Worm (Caenorhabditis elegans) whole organism, L1 larva: ENCODE measurements around the gene dhs-18.

ENCODE experiments used
- C04F5.9 ChIP-seq: sonication (generic microtip); optimal IDR thresholded peaks from 2 replicates; lab custom pipeline; 2016; ENCODE audit warnings: missing genetic modification characterization, missing compliant biosample characterization
- F16B12.6 ChIP-seq: fragments of 150-350 bp; optimal IDR thresholded peaks from 2 replicates; lab custom pipeline; 2014; ENCODE audit warnings: missing biosample characterization, missing genetic modification characterization
- Y116A8C.19 ChIP-seq: sonication (generic microtip); optimal IDR thresholded peaks from 2 replicates; lab custom pipeline; 2016; ENCODE audit warnings: missing compliant biosample characterization, missing genetic modification characterization, borderline replicate concordance
- aly-2 ChIP-seq: fragments of 150-350 bp; optimal IDR thresholded peaks from 2 replicates; lab custom pipeline; 2014; ENCODE audit warnings: missing biosample characterization, missing genetic modification characterization
- ama-1 ChIP-seq: fragments of 150-350 bp; optimal IDR thresholded peaks from 2 replicates; lab custom pipeline; 2014
- blmp-1 ChIP-seq: fragments of 150-350 bp; optimal IDR thresholded peaks from 2 replicates; lab custom pipeline; 2014; ENCODE audit warnings: missing biosample characterization, missing genetic modification characterization
- ceh-63 ChIP-seq: fragments of 200-800 bp; sonication (Bioruptor generic); optimal IDR thresholded peaks from 2 replicates; lab custom pipeline; 2018; ENCODE audit warnings: mild to moderate bottlenecking, missing genetic modification characterization, missing compliant biosample characterization
- ceh-82 ChIP-seq, 3 experiments: fragments of 150-350 bp in 1 of 3; sonication (generic microtip) in 2 of 3; optimal IDR thresholded peaks; 2 replicates each; lab custom pipeline; 2014 to 2017; ENCODE audit warnings: missing biosample characterization in 3 of 3, missing genetic modification characterization in 3 of 3
- ceh-88 ChIP-seq: fragments of 200-800 bp; sonication (Bioruptor generic); IDR thresholded peaks from 2 replicates; pipeline ENCODE4 v1.3.6; 2022; ENCODE audit warnings: missing genetic modification characterization, missing compliant biosample characterization
- dpl-1 ChIP-seq, 3 experiments: fragments of 150-350 bp in 2 of 3; sonication (generic microtip) in 1 of 3; optimal IDR thresholded peaks; 2 replicates each; lab custom pipeline; 2014 to 2017; ENCODE audit warnings: missing biosample characterization in 3 of 3, missing genetic modification characterization in 3 of 3, missing genetic modification reagents in 3 of 3
- efl-3 ChIP-seq: fragments of 200-800 bp; sonication (Bioruptor generic); optimal IDR thresholded peaks from 2 replicates; lab custom pipeline; 2018; ENCODE audit warnings: mild to moderate bottlenecking, missing genetic modification characterization, missing compliant biosample characterization
- elt-2 ChIP-seq: sonication (generic microtip); optimal IDR thresholded peaks from 2 replicates; lab custom pipeline; 2016; ENCODE audit warnings: missing genetic modification characterization, mild to moderate bottlenecking, inconsistent platforms, missing compliant biosample characterization, missing genetic modification reagents
- ets-5 ChIP-seq: fragments of 200-800 bp; sonication (Bioruptor generic); IDR thresholded peaks from 2 replicates; pipeline ENCODE4 v1.3.6; 2022; ENCODE audit warnings: missing genetic modification characterization, missing compliant biosample characterization
- fkh-10 ChIP-seq: sonication (generic microtip); optimal IDR thresholded peaks from 2 replicates; lab custom pipeline; 2017; ENCODE audit warnings: missing biosample characterization, missing genetic modification reagents, missing genetic modification characterization
- fkh-8 ChIP-seq: sonication (generic microtip); optimal IDR thresholded peaks from 2 replicates; lab custom pipeline; 2016; ENCODE audit warnings: mild to moderate bottlenecking, missing genetic modification characterization, missing compliant biosample characterization
- hlh-17 ChIP-seq: fragments of 200-800 bp; sonication (Bioruptor generic); optimal IDR thresholded peaks from 2 replicates; lab custom pipeline; 2018; ENCODE audit warnings: missing genetic modification characterization, mild to moderate bottlenecking, missing compliant biosample characterization, moderate library complexity, borderline replicate concordance
- hlh-4 ChIP-seq: sonication (generic microtip); optimal IDR thresholded peaks from 2 replicates; lab custom pipeline; 2016; ENCODE audit warnings: mild to moderate bottlenecking, missing genetic modification characterization, missing compliant biosample characterization
- hpl-2 ChIP-seq: fragments of 150-350 bp; optimal IDR thresholded peaks from 2 replicates; lab custom pipeline; 2014; ENCODE audit warnings: missing biosample characterization, missing genetic modification reagents, missing genetic modification characterization
- isw-1 ChIP-seq: fragments of 200-800 bp; sonication (Bioruptor generic); IDR thresholded peaks from 2 replicates; pipeline ENCODE4 v1.3.6; 2022; ENCODE audit warnings: missing genetic modification characterization, missing compliant biosample characterization
- lin-35 ChIP-seq, 2 experiments: fragments of 150-350 bp; optimal IDR thresholded peaks; 2 replicates each; lab custom pipeline; 2014; ENCODE audit warnings: missing biosample characterization in 2 of 2, missing genetic modification characterization in 2 of 2, missing genetic modification reagents in 2 of 2
- lir-3 ChIP-seq: sonication (generic microtip); optimal IDR thresholded peaks from 2 replicates; lab custom pipeline; 2016; ENCODE audit warnings: mild to moderate bottlenecking, missing genetic modification characterization, moderate library complexity, missing compliant biosample characterization; ENCODE audit not compliant: poor library complexity
- lsy-2 ChIP-seq, 2 experiments: fragments of 150-350 bp; optimal IDR thresholded peaks; 2 replicates each; lab custom pipeline; 2014; ENCODE audit warnings: missing biosample characterization in 2 of 2, missing genetic modification characterization in 2 of 2
- mdl-1 ChIP-seq, 2 experiments: fragments of 150-350 bp; optimal IDR thresholded peaks; 2 replicates each; lab custom pipeline; 2014 to 2017; ENCODE audit warnings: missing biosample characterization in 2 of 2, missing genetic modification characterization in 2 of 2, inconsistent platforms in 1 of 2
- mef-2 ChIP-seq: fragments of 150-350 bp; optimal IDR thresholded peaks from 2 replicates; lab custom pipeline; 2014; ENCODE audit warnings: missing biosample characterization, missing genetic modification characterization
- mep-1 ChIP-seq: fragments of 150-350 bp; optimal IDR thresholded peaks from 2 replicates; lab custom pipeline; 2014; ENCODE audit warnings: missing biosample characterization, missing genetic modification characterization
- nhr-11 ChIP-seq: fragments of 150-350 bp; optimal IDR thresholded peaks from 2 replicates; lab custom pipeline; 2014; ENCODE audit warnings: missing biosample characterization, missing genetic modification characterization
- nhr-19 ChIP-seq: fragments of 200-800 bp; sonication (Bioruptor generic); conservative IDR thresholded peaks from 2 replicates; pipeline ENCODE4 v1.3.6; 2022; ENCODE audit warnings: missing genetic modification characterization, missing compliant biosample characterization
- nhr-71 ChIP-seq: sonication (generic microtip); optimal IDR thresholded peaks from 2 replicates; lab custom pipeline; 2016; ENCODE audit warnings: mild to moderate bottlenecking, missing genetic modification characterization, moderate library complexity, missing compliant biosample characterization
- nhr-76 ChIP-seq: sonication (generic microtip); optimal IDR thresholded peaks from 2 replicates; lab custom pipeline; 2017; ENCODE audit warnings: missing biosample characterization, missing genetic modification characterization
- nhr-84 ChIP-seq: sonication (generic microtip); optimal IDR thresholded peaks from 2 replicates; lab custom pipeline; 2017; ENCODE audit warnings: missing biosample characterization, missing genetic modification characterization
- nhr-85 ChIP-seq: sonication (generic microtip); peaks from one replicate; lab custom pipeline; 2016; ENCODE audit warnings: missing genetic modification characterization, inconsistent platforms, missing compliant biosample characterization
- nhr-90 ChIP-seq: sonication (generic microtip); optimal IDR thresholded peaks from 2 replicates; lab custom pipeline; 2016; ENCODE audit warnings: mild to moderate bottlenecking, missing genetic modification characterization, missing compliant biosample characterization; ENCODE audit not compliant: poor library complexity
- pqm-1 ChIP-seq: sonication (generic microtip); optimal IDR thresholded peaks from 3 replicates; lab custom pipeline; 2017; ENCODE audit warnings: missing biosample characterization, missing genetic modification characterization
- rnt-1 ChIP-seq: sonication (generic microtip); optimal IDR thresholded peaks from 2 replicates; lab custom pipeline; 2016; ENCODE audit warnings: mild to moderate bottlenecking, missing genetic modification characterization, moderate library complexity, missing compliant biosample characterization
- skn-1 ChIP-seq: fragments of 150-350 bp; optimal IDR thresholded peaks from 2 replicates; lab custom pipeline; 2014; ENCODE audit warnings: missing biosample characterization, missing genetic modification characterization
- snpc-4 ChIP-seq: fragments of 150-350 bp; optimal IDR thresholded peaks from 2 replicates; lab custom pipeline; 2014; ENCODE audit warnings: missing biosample characterization, missing genetic modification characterization
- snu-23 ChIP-seq: sonication (generic microtip); optimal IDR thresholded peaks from 2 replicates; lab custom pipeline; 2016; ENCODE audit warnings: missing genetic modification characterization, missing compliant biosample characterization
- sox-4 ChIP-seq: sonication (generic microtip); optimal IDR thresholded peaks from 2 replicates; lab custom pipeline; 2016; ENCODE audit warnings: missing genetic modification characterization, missing compliant biosample characterization
- sptf-1 ChIP-seq: fragments of 150-350 bp; optimal IDR thresholded peaks from 2 replicates; lab custom pipeline; 2014; ENCODE audit warnings: missing biosample characterization, missing genetic modification characterization
- tbx-2 ChIP-seq: sonication (generic microtip); optimal IDR thresholded peaks from 2 replicates; lab custom pipeline; 2016; ENCODE audit warnings: missing genetic modification characterization, missing compliant biosample characterization
- unc-62 ChIP-seq: fragments of 150-350 bp; optimal IDR thresholded peaks from 2 replicates; lab custom pipeline; 2014; ENCODE audit warnings: missing biosample characterization, missing genetic modification reagents, missing genetic modification characterization
- unc-86 ChIP-seq: sonication (generic microtip); optimal IDR thresholded peaks from 2 replicates; lab custom pipeline; 2016; ENCODE audit warnings: missing genetic modification characterization, missing compliant biosample characterization
- unc-98 ChIP-seq: fragments of 200-800 bp; sonication (Bioruptor generic); IDR thresholded peaks from 2 replicates; pipeline ENCODE4 v1.3.6; 2022; ENCODE audit warnings: missing genetic modification characterization, missing compliant biosample characterization
- vab-15 ChIP-seq: sonication (generic microtip); optimal IDR thresholded peaks from 2 replicates; lab custom pipeline; 2017; ENCODE audit warnings: missing genotype, mild to moderate bottlenecking, missing genetic modification characterization, missing compliant biosample characterization
- ztf-11 ChIP-seq, 2 experiments: sonication (generic microtip); optimal IDR thresholded peaks; 2 replicates each; lab custom pipeline; 2016 to 2017; ENCODE audit warnings: missing genetic modification characterization in 2 of 2, missing biosample characterization in 1 of 2, missing compliant biosample characterization in 1 of 2

The dhs-18 gene

ce11 chrV:11059180-11059579 lies 12.5 kb upstream of the dhs-18 start, which contains the start of gene T04C12.1:
TSS of gene T04C12.1 (minus strand) at chrV:11059269.
- no peak for TF ChIP-seq mep-1 (tag; lab: Kevin White, UChicago)
- TF ChIP-seq elt-2 (tag; lab: Kevin White, UChicago), result peak; percentile 4
- TF ChIP-seq ama-1 (lab: Kevin White, UChicago), result peak; percentile 61
- TF ChIP-seq unc-86, result no peak
- TF ChIP-seq unc-62, result no peak
- TF ChIP-seq isw-1 (GFP tag; lab: Robert Waterston, UW), result no peak
- no peak for TF ChIP-seq nhr-11
- peak; percentile 13 for TF ChIP-seq nhr-90 (tag; lab: Kevin White, UChicago)
- TF ChIP-seq nhr-71 (tag; lab: Kevin White, UChicago), result peak; percentile 19
- no peak for TF ChIP-seq fkh-8 (tag; lab: Kevin White, UChicago)
- peak; percentile 13 for TF ChIP-seq nhr-85 (tag; lab: Kevin White, UChicago)
- 0 out of 2 replicates have a peak, but pooled peaks have one; percentile 13 for TF ChIP-seq nhr-19 (GFP tag; lab: Robert Waterston, UW)

- TF ChIP-seq sox-4 (tag; lab: Kevin White, UChicago) (no peak), efl-3 (GFP tag; lab: Kevin White, UChicago) (no peak), pqm-1 (tag; lab: Kevin White, UChicago) (no peak), ceh-63 (GFP tag; lab: Kevin White, UChicago) (no peak), unc-98 (GFP tag; lab: Robert Waterston, UW) (no peak), nhr-11 (no peak), C04F5.9 (tag; lab: Kevin White, UChicago) (no peak)
These were observed 10.4 kb upstream of the dhs-18 start, which contains the start of gene srh-75 for ce11 chrV:11057043-11057442. TSS of gene srh-75 (minus strand) at chrV:11057143.

- TF ChIP-seq lin-35 (GFP tag; optimal IDR thresholded peaks at IDR 0.05; lab: Kevin White, UChicago) (no peak), mef-2 (tag; lab: Kevin White, UChicago) (no peak), ceh-82 (tag; optimal IDR thresholded peaks at IDR 0.05; lab: Kevin White, UChicago) (no peak), tbx-2 (tag; lab: Kevin White, UChicago) (no peak), lsy-2 (tag; optimal IDR thresholded peaks at IDR 0.05; lab: Kevin White, UChicago) (no peak), ceh-88 (GFP tag; lab: Robert Waterston, UW) (no peak), Y116A8C.19 (tag; lab: Kevin White, UChicago) (no peak), fkh-10 (GFP tag; lab: Kevin White, UChicago) (no peak), unc-86 (no peak), hpl-2 (no peak), sptf-1 (tag; lab: Kevin White, UChicago) (no peak), blmp-1 (tag; lab: Kevin White, UChicago) (no peak), fkh-8 (tag; lab: Kevin White, UChicago) (no peak), aly-2 (tag; lab: Kevin White, UChicago) (no peak), dpl-1 (GFP tag; optimal IDR thresholded peaks at IDR 0.05; lab: Kevin White, UChicago) (no peak), snu-23 (GFP tag; lab: Kevin White, UChicago) (no peak), C04F5.9 (tag; lab: Kevin White, UChicago) (no peak), vab-15 (tag; lab: Kevin White, UChicago) (no peak)
These were observed 9.9 kb upstream of the dhs-18 start for ce11 chrV:11056484-11056883.

ce11 chrV:11053827-11054226 lies 7.2 kb upstream of the dhs-18 start, which contains the start of gene T04C12.7:
TSS of gene T04C12.7 (plus strand) at chrV:11054127.
- TF ChIP-seq skn-1 (no peak), mep-1 (tag; lab: Kevin White, UChicago) (no peak), ets-5 (GFP tag; lab: Robert Waterston, UW) (no peak), ceh-63 (GFP tag; lab: Kevin White, UChicago) (no peak), ztf-11 (tag; optimal IDR thresholded peaks at IDR 0.05; lab: Kevin White, UChicago) (no peak), elt-2 (tag; lab: Kevin White, UChicago) (no peak), nhr-11 (no peak), rnt-1 (tag; lab: Kevin White, UChicago) (no peak), snpc-4 (tag; lab: Kevin White, UChicago) (no peak), hlh-17 (GFP tag; lab: Kevin White, UChicago) (no peak), hlh-4 (tag; lab: Kevin White, UChicago) (no peak), mdl-1 (tag; optimal IDR thresholded peaks at IDR 0.05; lab: Kevin White, UChicago) (no peak), unc-86 (no peak), tbx-2 (tag; lab: Kevin White, UChicago) (no peak), lir-3 (no peak), F16B12.6 (no peak), Y116A8C.19 (tag; lab: Kevin White, UChicago) (no peak), nhr-84 (tag; lab: Kevin White, UChicago) (no peak), nhr-76 (tag; lab: Kevin White, UChicago) (no peak)
